Fruit fly (Drosophila melanogaster): ENCODE data around the gene Oat.
A peak's percentile ranks its signal among the peaks of the same experiment; 100 is the strongest.

Gene Oat

DNA sequence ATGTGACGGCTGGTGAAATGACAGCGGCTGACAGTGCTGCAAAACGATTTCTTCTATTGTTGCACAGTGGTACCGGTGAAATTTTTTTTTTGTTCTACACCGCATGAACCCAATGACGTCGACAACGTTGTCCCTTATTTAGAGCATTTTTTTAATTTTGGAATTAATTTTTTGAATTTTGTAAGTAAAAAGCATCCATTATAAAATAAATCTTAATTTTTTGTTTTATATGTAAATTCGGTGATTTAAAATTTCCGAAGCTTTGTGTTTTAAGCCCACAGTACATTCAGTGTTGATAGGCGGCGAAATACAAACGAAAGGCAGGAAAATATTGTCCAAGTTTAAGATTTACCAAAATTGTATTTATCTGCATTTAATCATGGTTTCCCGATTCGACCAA, 37.5 kb downstream of the Oat start, which contains the start of the genes Lon and PIG-F (continued):
- peak; percentile 99 for TF ChIP-seq CG2202 (tag; optimal IDR thresholded peaks at IDR 0.05)
- TF ChIP-seq CG13624 (GFP tag; optimal IDR thresholded peaks at IDR 0.05): peak; percentile 98
- peak; percentile 99 for TF ChIP-seq CG8924 (tag; optimal IDR thresholded peaks at IDR 0.05)
- TF ChIP-seq sug (tag; optimal IDR thresholded peaks at IDR 0.05): peak; percentile 99
- peak; percentile 43 for TF ChIP-seq hkb (optimal IDR thresholded peaks at IDR 0.05)
- peak; percentile 98 for TF ChIP-seq hkb (GFP tag; IDR thresholded peaks at IDR 0.05)
- peak; percentile 98 for TF ChIP-seq HmgZ (tag; optimal IDR thresholded peaks at IDR 0.05)
- peak; percentile 95 for TF ChIP-seq CrebB (tag; optimal IDR thresholded peaks at IDR 0.05)
- TF ChIP-seq CG9215 (GFP tag; IDR thresholded peaks at IDR 0.05): peak; percentile 99
- peak; percentile 91 for TF ChIP-seq Hey (tag; optimal IDR thresholded peaks at IDR 0.05)
- peak; percentile 96 for TF ChIP-seq otp (GFP tag; IDR thresholded peaks at IDR 0.05)
- TF ChIP-seq Dip3 (GFP tag; optimal IDR thresholded peaks at IDR 0.05): peak; percentile 98
- peak; percentile 100 for TF ChIP-seq Ets65A (GFP tag)
- TF ChIP-seq CG33557 (GFP tag; optimal IDR thresholded peaks at IDR 0.05): peak; percentile 100
- peak; percentile 97 for TF ChIP-seq rib (GFP tag; IDR thresholded peaks at IDR 0.05)
- peak; percentile 95 for TF ChIP-seq sens-2 (GFP tag; IDR thresholded peaks at IDR 0.05)
- TF ChIP-seq Lhr (GFP tag; optimal IDR thresholded peaks at IDR 0.05): peak; percentile 96
- TF ChIP-seq CTCF (GFP tag; optimal IDR thresholded peaks at IDR 0.05): peak; percentile 77
- TF ChIP-seq slbo (GFP tag; IDR thresholded peaks at IDR 0.05): peak; percentile 99
- peak; percentile 95 for TF ChIP-seq gt (GFP tag; IDR thresholded peaks at IDR 0.05)
- TF ChIP-seq CG15479 (GFP tag; optimal IDR thresholded peaks at IDR 0.05): peak; percentile 78
- TF ChIP-seq ab (GFP tag; optimal IDR thresholded peaks at IDR 0.05): peak; percentile 96
- TF ChIP-seq hth (optimal IDR thresholded peaks at IDR 0.05): no peak
- TF ChIP-seq CG16863 (GFP tag; optimal IDR thresholded peaks at IDR 0.05): peak; percentile 98
- peak; percentile 99 for TF ChIP-seq CG18476 (GFP tag; optimal IDR thresholded peaks at IDR 0.05)
- TF ChIP-seq CG15011 (GFP tag; optimal IDR thresholded peaks at IDR 0.05): peak; percentile 98
- peak; percentile 97 for TF ChIP-seq CG3726 (GFP tag; IDR thresholded peaks at IDR 0.05)
- TF ChIP-seq CG10462 (GFP tag; optimal IDR thresholded peaks at IDR 0.05): peak; percentile 99
- TF ChIP-seq Oli (tag; optimal IDR thresholded peaks at IDR 0.05): peak; percentile 100
- TF ChIP-seq CG16815 (GFP tag; optimal IDR thresholded peaks at IDR 0.05): peak; percentile 99
- TF ChIP-seq Lim3 (GFP tag; IDR thresholded peaks at IDR 0.05): peak; percentile 93
- TF ChIP-seq CG33213 (GFP tag; optimal IDR thresholded peaks at IDR 0.05): peak; percentile 95
- TF ChIP-seq CG1603 (tag; optimal IDR thresholded peaks at IDR 0.05): no peak
- TF ChIP-seq CG14860 (GFP tag; IDR thresholded peaks at IDR 0.05; ENCODE audit: partially characterized antibody): peak; percentile 75
- TF ChIP-seq fd102C (GFP tag; optimal IDR thresholded peaks at IDR 0.05): peak; percentile 94
- TF ChIP-seq CG7372 (GFP tag; IDR thresholded peaks at IDR 0.05): peak; percentile 99
- peak; percentile 97 for TF ChIP-seq kah (GFP tag; optimal IDR thresholded peaks at IDR 0.05)
- TF ChIP-seq chm (GFP tag; IDR thresholded peaks at IDR 0.05): peak; percentile 94
- peak; percentile 96 for TF ChIP-seq H2.0 (GFP tag; IDR thresholded peaks at IDR 0.05)
- peak in 1 of 2 experiments; percentile 97 for TF ChIP-seq Eip74EF (GFP tag; optimal IDR thresholded peaks at IDR 0.05)
- peak; percentile 98 for TF ChIP-seq gro (GFP tag; optimal IDR thresholded peaks at IDR 0.05)
- TF ChIP-seq cwo (GFP tag; optimal IDR thresholded peaks at IDR 0.05): peak; percentile 96
- peak; percentile 97 for TF ChIP-seq kni (GFP tag; optimal IDR thresholded peaks at IDR 0.05)
- peak; percentile 97 for TF ChIP-seq ara (GFP tag; IDR thresholded peaks at IDR 0.05)
- TF ChIP-seq pnt (GFP tag; optimal IDR thresholded peaks at IDR 0.05): peak; percentile 98
- TF ChIP-seq Antp (GFP tag; optimal IDR thresholded peaks at IDR 0.05): peak; percentile 98
- peak; percentile 76 for TF ChIP-seq Dll (GFP tag; IDR thresholded peaks at IDR 0.05; ENCODE audit: partially characterized antibody)
- TF ChIP-seq en (GFP tag; optimal IDR thresholded peaks at IDR 0.05): peak; percentile 96
- peak; percentile 99 for TF ChIP-seq Meics (GFP tag; optimal IDR thresholded peaks at IDR 0.05)
- peak; percentile 94 for TF ChIP-seq dm (GFP tag; optimal IDR thresholded peaks at IDR 0.05)
- TF ChIP-seq CG9609 (GFP tag; optimal IDR thresholded peaks at IDR 0.05): peak; percentile 98
- TF ChIP-seq cato (GFP tag; optimal IDR thresholded peaks at IDR 0.05; ENCODE audit: borderline replicate concordance): peak; percentile 99

Measured in whole organism, embryonic.